2 fruit fly cellular contexts compared by ENCODE assay signal in the genomic region with DNA sequence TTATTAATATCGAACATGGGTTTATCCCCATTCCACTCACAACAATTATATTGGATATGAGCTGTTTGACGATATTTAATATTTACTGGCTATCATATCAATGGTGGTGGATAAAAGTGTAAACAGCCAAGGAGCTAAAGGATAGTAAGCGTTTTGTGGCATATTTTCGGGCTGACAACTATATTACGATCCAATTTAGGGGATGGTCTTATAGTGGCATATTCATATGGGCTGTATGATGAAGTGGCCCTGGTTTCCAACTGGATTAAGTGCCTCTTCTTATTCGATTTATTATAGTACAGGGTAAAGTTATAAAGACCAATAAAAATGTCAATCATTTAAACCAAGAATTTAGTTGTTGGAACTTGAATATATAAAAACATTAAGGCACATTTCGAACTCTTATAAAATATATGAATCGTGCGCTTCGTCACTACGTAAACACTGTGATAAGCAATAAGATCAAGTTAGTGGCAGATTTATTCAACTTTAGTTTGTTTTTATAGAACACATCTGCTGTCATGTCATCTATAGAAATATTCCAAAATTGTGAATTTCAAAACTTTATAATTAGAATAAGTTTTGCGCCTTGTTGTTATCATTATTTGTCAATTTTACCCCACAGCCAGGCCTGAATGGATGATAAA.
TF ChIP-seq lines count a peak whose summit lies in the region.

No protein-coding gene starts in this region.

- peak; percentile 33 to 43 for TF ChIP-seq CTCF in S2 (optimal IDR thresholded peaks at IDR 0.05; lab: Kevin White, UChicago)
- no peak for TF ChIP-seq CTCF in whole organism, embryonic (GFP tag; optimal IDR thresholded peaks at IDR 0.05; lab: Kevin White, UChicago)

TF ChIP-seq in whole organism, embryonic, 481 proteins besides CTCF, POLR2A, EP300 and RAD21:
- TF ChIP-seq bowl (GFP tag; IDR thresholded peaks at IDR 0.05; lab: Robert Waterston, UW): no peak
- peak; percentile 29 for TF ChIP-seq CG7928 (GFP tag; optimal IDR thresholded peaks at IDR 0.05; lab: Kevin White, UChicago)
- no peak for TF ChIP-seq CG17612 (GFP tag; IDR thresholded peaks at IDR 0.05; lab: Robert Waterston, UW)
- TF ChIP-seq insv (GFP tag; optimal IDR thresholded peaks at IDR 0.05; lab: Kevin White, UChicago): peak; percentile 79 to 98
- peak; percentile 29 for TF ChIP-seq stwl (tag; optimal IDR thresholded peaks at IDR 0.05; lab: Kevin White, UChicago)
- TF ChIP-seq knrl (GFP tag; IDR thresholded peaks at IDR 0.05; lab: Robert Waterston, UW; ENCODE audit: partially characterized antibody): no peak
- peak; percentile 12 for TF ChIP-seq zen (tag; optimal IDR thresholded peaks at IDR 0.05; lab: Kevin White, UChicago)
